Worm (Caenorhabditis elegans) whole organism, mixed stage, embryonic: ENCODE data around the gene tbc-10.
A peak's percentile ranks its signal among the peaks of the same experiment; 100 is the strongest.

ENCODE experiments used
- M03D4.4 ChIP-seq: sonication (generic microtip); optimal IDR thresholded peaks from 2 replicates; lab custom pipeline; 2017; ENCODE audit warnings: mild to moderate bottlenecking, missing genetic modification characterization, missing compliant biosample characterization
- bed-3 ChIP-seq: fragments of 200-800 bp; sonication (Bioruptor generic); optimal IDR thresholded peaks from 3 replicates; lab custom pipeline; 2018; ENCODE audit warnings: mild to moderate bottlenecking, missing genetic modification characterization, moderate library complexity, missing compliant biosample characterization
- blmp-1 ChIP-seq: fragments of 150-350 bp; optimal IDR thresholded peaks from 2 replicates; lab custom pipeline; 2014; ENCODE audit warnings: missing biosample characterization, missing genetic modification characterization
- ces-1 ChIP-seq: fragments of 150-350 bp; optimal IDR thresholded peaks from 2 replicates; lab custom pipeline; 2014; ENCODE audit warnings: missing biosample characterization, missing genetic modification reagents, missing genetic modification characterization
- cnd-1 ChIP-seq: fragments of 200-800 bp; sonication (Bioruptor generic); optimal IDR thresholded peaks from 2 replicates; lab custom pipeline; 2018; ENCODE audit warnings: mild to moderate bottlenecking, missing genetic modification characterization, missing compliant biosample characterization
- elt-1 ChIP-seq: sonication (generic microtip); optimal IDR thresholded peaks from 2 replicates; lab custom pipeline; 2017; ENCODE audit warnings: missing genetic modification characterization, mild to moderate bottlenecking, missing compliant biosample characterization, antibody characterized with exemption, moderate library complexity, borderline replicate concordance; ENCODE audit not compliant: insufficient read depth
- elt-3 ChIP-seq: fragments of 150-350 bp; optimal IDR thresholded peaks from 2 replicates; lab custom pipeline; 2014; ENCODE audit warnings: missing biosample characterization, missing genetic modification characterization
- flh-1 ChIP-seq: fragments of 200-800 bp; sonication (Bioruptor generic); optimal IDR thresholded peaks from 2 replicates; lab custom pipeline; 2018; ENCODE audit warnings: mild to moderate bottlenecking, missing genetic modification characterization, moderate library complexity, missing compliant biosample characterization
- hlh-1 ChIP-seq: fragments of 150-350 bp; optimal IDR thresholded peaks from 2 replicates; lab custom pipeline; 2014; ENCODE audit warnings: missing biosample characterization, missing genetic modification reagents, missing genetic modification characterization
- lin-13 ChIP-seq: fragments of 150-350 bp; optimal IDR thresholded peaks from 2 replicates; lab custom pipeline; 2014; ENCODE audit warnings: missing biosample characterization, missing genetic modification characterization
- lin-32 ChIP-seq: fragments of 200-800 bp; sonication (Bioruptor generic); optimal IDR thresholded peaks from 2 replicates; lab custom pipeline; 2018; ENCODE audit warnings: mild to moderate bottlenecking, missing genetic modification characterization, missing compliant biosample characterization
- lsy-2 ChIP-seq: fragments of 150-350 bp; optimal IDR thresholded peaks from 2 replicates; lab custom pipeline; 2014; ENCODE audit warnings: missing biosample characterization, missing genetic modification characterization
- mep-1 ChIP-seq: fragments of 150-350 bp; optimal IDR thresholded peaks from 2 replicates; lab custom pipeline; 2017; ENCODE audit warnings: missing biosample characterization, missing genetic modification reagents, missing genetic modification characterization, inconsistent platforms
- mls-2 ChIP-seq: sonication (generic microtip); optimal IDR thresholded peaks from 2 replicates; lab custom pipeline; 2016; ENCODE audit warnings: mild to moderate bottlenecking, missing genetic modification characterization, moderate library complexity, missing compliant biosample characterization
- nhr-28 ChIP-seq: fragments of 150-350 bp; optimal IDR thresholded peaks from 2 replicates; lab custom pipeline; 2014; ENCODE audit warnings: missing biosample characterization, missing genetic modification characterization
- nhr-76 ChIP-seq: sonication (generic microtip); optimal IDR thresholded peaks from 2 replicates; lab custom pipeline; 2017; ENCODE audit warnings: missing biosample characterization, missing genetic modification characterization
- sem-2 ChIP-seq: fragments of 200-800 bp; sonication (Bioruptor generic); optimal IDR thresholded peaks from 2 replicates; lab custom pipeline; 2018; ENCODE audit warnings: mild to moderate bottlenecking, missing genetic modification characterization, missing compliant biosample characterization
- snpc-4 ChIP-seq: fragments of 150-350 bp; optimal IDR thresholded peaks from 2 replicates; lab custom pipeline; 2014; ENCODE audit warnings: missing biosample characterization, missing genetic modification characterization
- tbx-8 ChIP-seq: fragments of 200-800 bp; sonication (Bioruptor generic); optimal IDR thresholded peaks from 2 replicates; lab custom pipeline; 2018; ENCODE audit warnings: mild to moderate bottlenecking, missing genetic modification characterization, moderate library complexity, missing compliant biosample characterization
- unc-120 ChIP-seq: sonication (generic microtip); optimal IDR thresholded peaks from 2 replicates; lab custom pipeline; 2017; ENCODE audit warnings: missing genetic modification characterization, missing compliant biosample characterization; ENCODE audit not compliant: poor library complexity, severe bottlenecking
- unc-39 ChIP-seq: fragments of 150-350 bp; optimal IDR thresholded peaks from 2 replicates; lab custom pipeline; 2014; ENCODE audit warnings: missing biosample characterization, missing genetic modification characterization
- ztf-11 ChIP-seq: fragments of 150-350 bp; optimal IDR thresholded peaks from 2 replicates; lab custom pipeline; 2014; ENCODE audit warnings: missing biosample characterization, missing genetic modification characterization

The tbc-10 gene

ce11 chrIII:1020732-1021131, 37.7 kb downstream of the tbc-10 start, which contains the start of gene clc-23:
clc-23 (plus strand) TSS chrIII:1020954.
- TF ChIP-seq mls-2 (tag; lab: Kevin White, UChicago) (no peak), flh-1 (GFP tag; lab: Kevin White, UChicago) (no peak), unc-120 (tag; lab: Kevin White, UChicago) (no peak), mep-1 (tag; lab: Kevin White, UChicago) (no peak), snpc-4 (tag; lab: Kevin White, UChicago) (no peak), nhr-76 (tag; lab: Kevin White, UChicago) (no peak), cnd-1 (no peak)

DNA sequence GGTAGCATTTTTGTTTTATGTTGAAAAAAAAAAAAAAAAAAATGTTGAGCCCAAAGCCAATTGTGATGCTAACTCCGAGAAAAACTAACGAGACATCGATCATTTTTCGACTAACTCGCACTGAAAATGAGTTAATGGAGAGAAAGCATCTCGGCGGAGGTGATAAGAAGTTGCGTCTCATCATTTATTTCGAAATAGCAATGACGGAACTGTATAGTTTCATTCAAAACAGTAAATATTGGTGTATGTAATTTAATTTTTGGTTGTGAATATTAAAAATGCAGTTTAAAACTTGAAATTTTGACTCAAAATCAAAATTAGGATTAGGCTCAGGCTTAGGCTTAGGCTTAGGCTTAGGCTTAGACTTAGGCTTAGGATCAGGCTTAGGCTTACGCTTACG, 43.2 kb downstream of the tbc-10 start, which contains the start of gene clc-25:
TSS of gene clc-25 (minus strand) at position 101 of the 400 bp plus-strand sequence.
- TF ChIP-seq nhr-28 (tag; lab: Kevin White, UChicago) (no peak), lsy-2 (tag; lab: Kevin White, UChicago) (no peak), nhr-76 (tag; lab: Kevin White, UChicago) (no peak), elt-1 (no peak), sem-2 (GFP tag; lab: Kevin White, UChicago) (no peak)
- TF ChIP-seq, all 35 proteins: peak for 0

- TF ChIP-seq blmp-1 (tag; lab: Kevin White, UChicago): no peak
- TF ChIP-seq tbx-8: no peak
- no peak for TF ChIP-seq mep-1 (tag; lab: Kevin White, UChicago)
These were observed 45.2 kb downstream of the tbc-10 start for ce11 chrIII:1028233-1028632.

- TF ChIP-seq bed-3 (GFP tag; lab: Kevin White, UChicago) (no peak), unc-39 (tag; lab: Kevin White, UChicago) (no peak), lin-32 (no peak), hlh-1 (tag; lab: Kevin White, UChicago) (no peak), ztf-11 (tag; lab: Kevin White, UChicago) (no peak), M03D4.4 (no peak), mls-2 (tag; lab: Kevin White, UChicago) (no peak), tbx-8 (no peak)
These were observed 47.9 kb downstream of the tbc-10 start, which contains the start of the genes clc-26 and E_BE45912.2 for ce11 chrIII:1030965-1031364. clc-26 (minus strand) TSS chrIII:1031065. E_BE45912.2 (minus strand) TSS chrIII:1031103.

DNA sequence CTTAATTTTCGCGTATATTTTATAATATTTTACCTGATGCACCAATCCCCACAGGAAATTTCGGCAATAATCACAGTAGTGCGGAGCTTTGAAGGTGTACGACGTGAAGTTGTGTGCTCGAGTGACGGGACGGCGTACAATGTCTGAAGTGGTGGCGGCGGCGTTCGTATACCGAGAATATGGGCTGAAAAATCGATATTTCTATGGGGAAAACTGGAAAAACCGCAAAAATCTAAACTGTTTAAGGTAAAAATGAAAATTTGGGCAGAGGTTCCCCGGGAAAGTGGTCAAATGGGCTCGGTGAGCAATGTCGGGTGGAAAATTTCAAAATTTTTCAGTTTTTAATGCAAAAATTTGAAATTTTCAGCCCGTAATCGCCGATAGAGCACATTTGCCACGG, 51.8 kb downstream of the tbc-10 start:
- TF ChIP-seq tbx-8 (no peak), blmp-1 (tag; lab: Kevin White, UChicago) (no peak), unc-120 (tag; lab: Kevin White, UChicago) (no peak)

DNA sequence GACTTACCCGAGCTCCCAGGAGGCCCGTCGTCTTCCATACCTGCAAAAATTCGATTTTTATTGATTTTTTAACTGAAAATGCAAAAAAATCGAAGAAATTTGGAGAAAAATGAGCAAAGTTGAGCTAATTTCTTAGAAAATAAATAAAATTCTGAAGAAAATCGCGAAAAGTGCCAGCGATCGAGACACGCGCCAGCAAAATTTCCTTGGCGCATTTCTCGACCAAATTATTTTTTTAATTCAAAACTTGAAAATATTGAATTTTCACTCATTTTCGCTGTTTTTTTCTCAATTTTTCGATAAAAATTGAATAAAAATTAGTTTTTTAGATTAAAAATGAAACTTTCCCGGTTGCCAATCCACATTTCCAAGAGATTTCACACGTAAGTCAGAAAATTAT, 54.1 kb downstream of the tbc-10 start, which contains the start of the genes chin-1 and BE0003N10.1:
TSS of gene chin-1 (minus strand) at position 40 of the 400 bp plus-strand sequence.
TSS of gene BE0003N10.1 (plus strand) at position 320 of the 400 bp plus-strand sequence.
- peak; percentile 28 for TF ChIP-seq lsy-2 (tag; lab: Kevin White, UChicago)
- peak; percentile 32 for TF ChIP-seq ces-1 (GFP tag; lab: Kevin White, UChicago)
- peak; percentile 31 for TF ChIP-seq lin-13 (tag; lab: Kevin White, UChicago)
- no peak for TF ChIP-seq elt-3 (tag; lab: Kevin White, UChicago)
- peak; percentile 30 for TF ChIP-seq mep-1 (tag; lab: Kevin White, UChicago)
